Worm (Caenorhabditis elegans): ENCODE results near the gene Y55F3AM.21.
A peak's percentile ranks its signal among the peaks of the same experiment; 100 is the strongest.

Y55F3AM.21 gene

ce11 chrIV:1051636-1052133 is at the start of gene Y55F3AM.21:
Gene Y55F3AM.21, minus strand, starts transcription at chrIV:1051686.
- peak; percentile 72; the same call in 1 of the 2 replicates for TF ChIP-seq Y48G9A.11 (GFP tag; IDR thresholded peaks at IDR 0.05)

ce11 chrIV:1097153-1097552 is 45.7 kb upstream of the Y55F3AM.21 start, which contains the start of gene cox-18:
Gene cox-18, plus strand, starts transcription at chrIV:1097453.
- TF ChIP-seq ceh-62 (tag; optimal IDR thresholded peaks at IDR 0.05) (no peak), duxl-1 (tag; optimal IDR thresholded peaks at IDR 0.05; ENCODE audit: poor library complexity) (no peak), dpl-1 (GFP tag; optimal IDR thresholded peaks at IDR 0.05) (no peak), daf-8 (GFP tag; IDR thresholded peaks at IDR 0.05) (no peak), tra-1 (GFP tag; IDR thresholded peaks at IDR 0.05) (no peak), lin-13 (GFP tag; optimal IDR thresholded peaks at IDR 0.05) (no peak), nhr-77 (tag; optimal IDR thresholded peaks at IDR 0.05) (no peak), ctbp-1 (GFP tag; IDR thresholded peaks at IDR 0.05) (no peak), arid-1 (GFP tag; conservative IDR thresholded peaks at IDR 0.05) (no peak), Y75B8A.6 (GFP tag; IDR thresholded peaks at IDR 0.05) (no peak), ZK546.5 (tag; optimal IDR thresholded peaks at IDR 0.05) (no peak), dve-1 (tag; optimal IDR thresholded peaks at IDR 0.05; ENCODE audit: insufficient read depth) (no peak), lin-29 (GFP tag; IDR thresholded peaks at IDR 0.05) (no peak), skn-1 (tag; optimal IDR thresholded peaks at IDR 0.05) (no peak), lin-1 (GFP tag; IDR thresholded peaks at IDR 0.05) (no peak), F10B5.3 (tag; optimal IDR thresholded peaks at IDR 0.05) (no peak), hmg-1.1 (GFP tag; IDR thresholded peaks at IDR 0.05) (no peak)

- TF ChIP-seq egl-43 (GFP tag; IDR thresholded peaks at IDR 0.05): 0 out of 2 replicates have a peak, but pooled peaks have one; percentile 11
- peak; percentile 85 for TF ChIP-seq set-16 (GFP tag; IDR thresholded peaks at IDR 0.05)
- no peak for TF ChIP-seq F10B5.3 (tag; optimal IDR thresholded peaks at IDR 0.05)
- TF ChIP-seq ceh-20 (GFP tag; IDR thresholded peaks at IDR 0.05): no peak
- no peak for TF ChIP-seq nhr-28 (tag; optimal IDR thresholded peaks at IDR 0.05)
- no peak for TF ChIP-seq snpc-4 (tag; optimal IDR thresholded peaks at IDR 0.05)
- TF ChIP-seq zip-2 (tag; optimal IDR thresholded peaks at IDR 0.05): no peak
- TF ChIP-seq mxl-3 (GFP tag; optimal IDR thresholded peaks at IDR 0.05): no peak
- TF ChIP-seq aha-1 (tag): peak; percentile 59
- no peak for TF ChIP-seq nhr-42 (GFP tag; IDR thresholded peaks at IDR 0.05)
- TF ChIP-seq lin-13 (GFP tag; optimal IDR thresholded peaks at IDR 0.05): no peak
- TF ChIP-seq ZK337.2 (GFP tag; IDR thresholded peaks at IDR 0.05): no peak
Measured at ce11 chrIV:1096154-1096553, 44.7 kb upstream of the Y55F3AM.21 start.

ce11 chrIV:1093870-1094564 is 42.5 kb upstream of the Y55F3AM.21 start, which contains the start of the genes cct-8 and Y55F3AR.2:
Gene cct-8, minus strand, starts transcription at chrIV:1093920.
Gene Y55F3AR.2, plus strand, starts transcription at chrIV:1094541.
- TF ChIP-seq ZK337.2 (GFP tag; IDR thresholded peaks at IDR 0.05): peak; percentile 90
- no peak for TF ChIP-seq unc-39 (tag; optimal IDR thresholded peaks at IDR 0.05)
- TF ChIP-seq fos-1 (tag; optimal IDR thresholded peaks at IDR 0.05): peak; percentile 23
- TF ChIP-seq rbr-2 (tag; optimal IDR thresholded peaks at IDR 0.05): peak; percentile 97
- TF ChIP-seq ceh-28 (tag; optimal IDR thresholded peaks at IDR 0.05): no peak
- TF ChIP-seq fkh-10 (GFP tag; optimal IDR thresholded peaks at IDR 0.05): peak; percentile 98
- TF ChIP-seq lir-3 (tag; optimal IDR thresholded peaks at IDR 0.05): peak; percentile 14
- peak; percentile 86 for TF ChIP-seq Y5F2A.4 (GFP tag; optimal IDR thresholded peaks at IDR 0.05)
- peak; percentile 85 for TF ChIP-seq zfp-2 (tag; optimal IDR thresholded peaks at IDR 0.05)
- TF ChIP-seq lin-1 (GFP tag; IDR thresholded peaks at IDR 0.05): peak; percentile 92
- peak; percentile 96 for TF ChIP-seq madf-9 (GFP tag; conservative IDR thresholded peaks at IDR 0.05)
- TF ChIP-seq unc-130 (GFP tag; optimal IDR thresholded peaks at IDR 0.05): peak; percentile 88
- peak; percentile 96 for TF ChIP-seq hlh-11 (tag; optimal IDR thresholded peaks at IDR 0.05)
- TF ChIP-seq F49E8.2 (tag; optimal IDR thresholded peaks at IDR 0.05; ENCODE audit: borderline replicate concordance): peak; percentile 95
- peak; percentile 81 for TF ChIP-seq lin-15B (tag; optimal IDR thresholded peaks at IDR 0.05)
- TF ChIP-seq Y75B8A.6 (GFP tag; IDR thresholded peaks at IDR 0.05): peak; percentile 94
- no peak for TF ChIP-seq F26F4.8 (GFP tag; conservative IDR thresholded peaks at IDR 0.05)
- TF ChIP-seq daf-19 (GFP tag; conservative IDR thresholded peaks at IDR 0.05): peak; percentile 91
- TF ChIP-seq nhr-111 (GFP tag; optimal IDR thresholded peaks at IDR 0.05): peak; percentile 88
- TF ChIP-seq saeg-2 (GFP tag; IDR thresholded peaks at IDR 0.05): peak; percentile 97
- TF ChIP-seq aly-2 (tag; optimal IDR thresholded peaks at IDR 0.05): no peak
- peak; percentile 86 for TF ChIP-seq ama-1 (optimal IDR thresholded peaks at IDR 0.05)

All from whole organism, L4 larva.